Fruit fly (Drosophila melanogaster) whole organism, prepupa: ENCODE measurements around the gene Etl1.
A peak's percentile ranks its signal among the peaks of the same experiment; 100 is the strongest.

Source experiments
- Blimp-1 ChIP-seq: fragments of 200-800 bp; sonication (Bioruptor generic); optimal IDR thresholded peaks from 3 replicates; lab custom pipeline; 2017; ENCODE audit warnings: missing biosample characterization, missing genetic modification characterization, mild to moderate bottlenecking, moderate library complexity, missing genetic modification reagents
- CG11294 ChIP-seq: fragments of 200-800 bp; sonication (Bioruptor generic); IDR thresholded peaks from 2 replicates; pipeline ENCODE4 v1.3.6; 2022; ENCODE audit warnings: missing biosample characterization, missing genetic modification characterization
- CG11902 ChIP-seq: fragments of 200-800 bp; sonication (Bioruptor generic); optimal IDR thresholded peaks from 3 replicates; lab custom pipeline; 2016; ENCODE audit warnings: missing biosample characterization, missing genetic modification characterization
- CG15336 ChIP-seq: fragments of 200-800 bp; sonication (Bioruptor generic); IDR thresholded peaks from 2 replicates; pipeline ENCODE4 v1.3.6; 2022; ENCODE audit warnings: missing biosample characterization, missing genetic modification characterization
- CG1621 ChIP-seq: fragments of 200-800 bp; sonication (Bioruptor generic); optimal IDR thresholded peaks from 3 replicates; lab custom pipeline; 2018; ENCODE audit warnings: missing biosample characterization, mild to moderate bottlenecking, missing genetic modification characterization
- CG16779 ChIP-seq: fragments of 200-800 bp; sonication (Bioruptor generic); optimal IDR thresholded peaks from 3 replicates; lab custom pipeline; 2017; ENCODE audit warnings: missing biosample characterization, mild to moderate bottlenecking, missing genetic modification characterization
- CG3032 ChIP-seq: fragments of 200-800 bp; optimal IDR thresholded peaks from 2 replicates; lab custom pipeline; 2019; ENCODE audit warnings: missing biosample characterization, mild to moderate bottlenecking, missing genetic modification characterization, moderate library complexity
- CG31627 ChIP-seq: fragments of 200-800 bp; sonication (Bioruptor generic); optimal IDR thresholded peaks from 3 replicates; lab custom pipeline; 2016; ENCODE audit warnings: missing biosample characterization, missing genetic modification characterization
- CG32006 ChIP-seq: fragments of 200-800 bp; sonication (Bioruptor generic); optimal IDR thresholded peaks from 3 replicates; lab custom pipeline; 2017; ENCODE audit warnings: missing biosample characterization, mild to moderate bottlenecking, missing genetic modification characterization
- CG34406 ChIP-seq: fragments of 200-800 bp; sonication (Bioruptor generic); optimal IDR thresholded peaks from 3 replicates; lab custom pipeline; 2016; ENCODE audit warnings: missing biosample characterization, missing genetic modification characterization
- CG3919 ChIP-seq: fragments of 200-800 bp; sonication (Bioruptor generic); optimal IDR thresholded peaks from 3 replicates; lab custom pipeline; 2016; ENCODE audit warnings: missing biosample characterization, missing genetic modification characterization
- CG4318 ChIP-seq: fragments of 200-800 bp; sonication (Bioruptor generic); optimal IDR thresholded peaks from 3 replicates; lab custom pipeline; 2017; ENCODE audit warnings: missing biosample characterization, mild to moderate bottlenecking, missing genetic modification characterization
- CG6163 ChIP-seq: fragments of 200-800 bp; sonication (Bioruptor generic); IDR thresholded peaks from 3 replicates; pipeline ENCODE4 v1.3.6; 2022; ENCODE audit warnings: missing biosample characterization, missing genetic modification characterization
- CG6276 ChIP-seq: fragments of 200-800 bp; sonication (Bioruptor generic); optimal IDR thresholded peaks from 2 replicates; lab custom pipeline; 2017; ENCODE audit warnings: missing biosample characterization, mild to moderate bottlenecking, missing genetic modification characterization
- CG6792 ChIP-seq: fragments of 200-800 bp; sonication (Bioruptor generic); optimal IDR thresholded peaks from 3 replicates; lab custom pipeline; 2016; ENCODE audit warnings: missing biosample characterization, missing genetic modification characterization
- CG6808 ChIP-seq: fragments of 200-800 bp; sonication (Bioruptor generic); optimal IDR thresholded peaks from 3 replicates; lab custom pipeline; 2017; ENCODE audit warnings: missing biosample characterization, missing genetic modification characterization, mild to moderate bottlenecking, moderate library complexity, missing genetic modification reagents
- CG6854 ChIP-seq: fragments of 200-800 bp; sonication (Bioruptor generic); optimal IDR thresholded peaks from 2 replicates; lab custom pipeline; 2017; ENCODE audit warnings: missing biosample characterization, mild to moderate bottlenecking, missing genetic modification characterization
- CG8119 ChIP-seq: fragments of 200-800 bp; sonication (Bioruptor generic); IDR thresholded peaks from 3 replicates; pipeline ENCODE4 v1.3.6; 2022; ENCODE audit warnings: missing biosample characterization, missing genetic modification characterization
- CG8319 ChIP-seq: fragments of 200-800 bp; sonication (Bioruptor generic); optimal IDR thresholded peaks from 3 replicates; lab custom pipeline; 2016; ENCODE audit warnings: missing biosample characterization, missing genetic modification characterization
- Eip75B ChIP-seq: fragments of 200-800 bp; sonication (Bioruptor generic); optimal IDR thresholded peaks from 3 replicates; lab custom pipeline; 2016; ENCODE audit warnings: missing biosample characterization, missing genetic modification characterization
- Eip78C ChIP-seq: fragments of 200-800 bp; sonication (Bioruptor generic); peaks from one replicate; lab custom pipeline; 2016; ENCODE audit warnings: missing biosample characterization, missing genetic modification characterization
- Hr38 ChIP-seq: sonication (Bioruptor generic); optimal IDR thresholded peaks from 2 replicates; lab custom pipeline; 2016; ENCODE audit warnings: missing biosample characterization, missing genetic modification characterization
- Hr39 ChIP-seq: fragments of 200-800 bp; sonication (Bioruptor generic); optimal IDR thresholded peaks from 2 replicates; lab custom pipeline; 2016; ENCODE audit warnings: missing biosample characterization, missing genetic modification characterization
- Met ChIP-seq: fragments of 200-800 bp; sonication (Bioruptor generic); optimal IDR thresholded peaks from 3 replicates; lab custom pipeline; 2016; ENCODE audit warnings: missing biosample characterization, missing genetic modification characterization
- Sox102F ChIP-seq: fragments of 200-800 bp; sonication (Bioruptor generic); optimal IDR thresholded peaks from 2 replicates; lab custom pipeline; 2016; ENCODE audit warnings: missing biosample characterization, mild to moderate bottlenecking, missing genetic modification characterization
- Sox14 ChIP-seq: fragments of 200-800 bp; sonication (Bioruptor generic); optimal IDR thresholded peaks from 3 replicates; lab custom pipeline; 2016; ENCODE audit warnings: missing biosample characterization, missing genetic modification characterization
- Sox15 ChIP-seq: fragments of 200-800 bp; sonication (Bioruptor generic); optimal IDR thresholded peaks from 3 replicates; lab custom pipeline; 2016; ENCODE audit warnings: missing biosample characterization, missing genetic modification characterization
- achi ChIP-seq: fragments of 200-800 bp; sonication (Bioruptor generic); optimal IDR thresholded peaks from 3 replicates; lab custom pipeline; 2016; ENCODE audit warnings: missing biosample characterization, missing genetic modification characterization
- acj6 ChIP-seq: fragments of 200-800 bp; sonication (Bioruptor generic); optimal IDR thresholded peaks from 3 replicates; lab custom pipeline; 2016; ENCODE audit warnings: missing biosample characterization, missing genetic modification characterization
- cyc ChIP-seq: fragments of 200-800 bp; sonication (Bioruptor generic); optimal IDR thresholded peaks from 3 replicates; lab custom pipeline; 2016; ENCODE audit warnings: missing biosample characterization, missing genetic modification characterization
- dac ChIP-seq: fragments of 200-800 bp; sonication (Bioruptor generic); optimal IDR thresholded peaks from 2 replicates; lab custom pipeline; 2017; ENCODE audit warnings: missing biosample characterization, mild to moderate bottlenecking, missing genetic modification characterization
- dsx ChIP-seq: fragments of 200-800 bp; optimal IDR thresholded peaks from 3 replicates; lab custom pipeline; 2019; ENCODE audit warnings: missing biosample characterization, mild to moderate bottlenecking, missing genetic modification characterization, moderate library complexity; ENCODE audit not compliant: poor library complexity, severe bottlenecking
- eg ChIP-seq: fragments of 200-800 bp; sonication (Bioruptor generic); IDR thresholded peaks from 3 replicates; pipeline ENCODE4 v1.3.6; 2022; ENCODE audit warnings: missing biosample characterization, missing genetic modification characterization
- esn ChIP-seq: fragments of 200-800 bp; sonication (Bioruptor generic); optimal IDR thresholded peaks from 2 replicates; lab custom pipeline; 2016; ENCODE audit warnings: missing biosample characterization, mild to moderate bottlenecking, missing genetic modification characterization, moderate library complexity
- fd59A ChIP-seq: fragments of 200-800 bp; sonication (Bioruptor generic); optimal IDR thresholded peaks from 2 replicates; lab custom pipeline; 2017; ENCODE audit warnings: missing biosample characterization, mild to moderate bottlenecking, missing genetic modification characterization, missing genetic modification reagents
- fd85E ChIP-seq: fragments of 200-800 bp; sonication (Bioruptor generic); optimal IDR thresholded peaks from 3 replicates; lab custom pipeline; 2016; ENCODE audit warnings: missing biosample characterization, missing genetic modification characterization
- lz ChIP-seq: fragments of 200-800 bp; sonication (Bioruptor generic); optimal IDR thresholded peaks from 3 replicates; lab custom pipeline; 2016; ENCODE audit warnings: missing biosample characterization, missing genetic modification characterization
- net ChIP-seq: fragments of 200-800 bp; sonication (Bioruptor generic); optimal IDR thresholded peaks from 3 replicates; lab custom pipeline; 2016; ENCODE audit warnings: missing biosample characterization, missing genetic modification characterization
- salr ChIP-seq, 2 experiments: fragments of 200-800 bp; sonication (Bioruptor generic); optimal IDR thresholded peaks; 3 replicates each; lab custom pipeline; 2016 to 2018; ENCODE audit warnings: missing biosample characterization in 2 of 2, missing genetic modification characterization in 2 of 2, mild to moderate bottlenecking in 1 of 2
- spab ChIP-seq: fragments of 200-800 bp; sonication (Bioruptor generic); optimal IDR thresholded peaks from 2 replicates; lab custom pipeline; 2017; ENCODE audit warnings: missing biosample characterization, mild to moderate bottlenecking, missing genetic modification characterization, missing genetic modification reagents
- svp ChIP-seq: fragments of 200-800 bp; sonication (Bioruptor generic); peaks from one replicate; lab custom pipeline; 2016; ENCODE audit warnings: missing biosample characterization, missing genetic modification characterization
- topi ChIP-seq: fragments of 200-800 bp; sonication (Bioruptor generic); optimal IDR thresholded peaks from 3 replicates; lab custom pipeline; 2016; ENCODE audit warnings: missing biosample characterization, missing genetic modification characterization
- vri ChIP-seq: fragments of 200-800 bp; sonication (Bioruptor generic); optimal IDR thresholded peaks from 3 replicates; lab custom pipeline; 2016; ENCODE audit warnings: missing biosample characterization, mild to moderate bottlenecking, missing genetic modification characterization

Etl1 gene

dm6 chr2L:9933063-9933462 is 20.7 kb upstream of the Etl1 start, which contains the start of gene Cpr30F:
Gene Cpr30F (minus strand): TSS chr2L:9933163.
- TF ChIP-seq CG6792 (GFP tag; lab: Kevin White, UChicago) (no peak), esn (GFP tag; lab: Kevin White, UChicago) (no peak), Met (GFP tag; lab: Kevin White, UChicago) (no peak), dsx (GFP tag; lab: Kevin White, UChicago) (no peak), Eip78C (GFP tag; lab: Kevin White, UChicago) (no peak), eg (GFP tag; lab: Robert Waterston, UW) (no peak), Sox15 (GFP tag; lab: Kevin White, UChicago) (no peak), CG3919 (GFP tag; lab: Kevin White, UChicago) (no peak), CG11294 (no peak), Sox14 (GFP tag; lab: Kevin White, UChicago) (no peak), Eip75B (GFP tag; lab: Kevin White, UChicago) (no peak), CG3032 (no peak), Blimp-1 (GFP tag; lab: Kevin White, UChicago) (no peak), CG4318 (no peak), CG16779 (tag; lab: Kevin White, UChicago) (no peak), svp (no peak)
- TF ChIP-seq, all 60 proteins: peak for 0

dm6 chr2L:9930280-9930679 is 17.9 kb upstream of the Etl1 start, which contains the start of gene CG42367:
Gene CG42367 (plus strand): TSS chr2L:9930580.
- TF ChIP-seq CG6854 (GFP tag; lab: Kevin White, UChicago) (no peak), Met (GFP tag; lab: Kevin White, UChicago) (no peak)

dm6 chr2L:9924765-9925164 is 12.4 kb upstream of the Etl1 start, which contains the start of the genes TbCMF46 and CG42366:
Gene TbCMF46 (minus strand): TSS chr2L:9924865.
Gene CG42366 (plus strand): TSS chr2L:9925161.
- TF ChIP-seq salr (GFP tag; optimal IDR thresholded peaks at IDR 0.05; lab: Kevin White, UChicago) (no peak), CG4318 (no peak), CG11294 (no peak)
- TF ChIP-seq, all 60 proteins: peak for 0

- TF ChIP-seq CG8319 = peak; percentile 5
- TF ChIP-seq CG11294 = peak; percentile 13; the same call in 1 of the 2 replicates
- peak; percentile 28 for TF ChIP-seq Sox15 (GFP tag; lab: Kevin White, UChicago)
- TF ChIP-seq CG6792 (GFP tag; lab: Kevin White, UChicago) = peak; percentile 69
- peak; percentile 82 for TF ChIP-seq Sox102F (GFP tag; lab: Kevin White, UChicago)
- peak; percentile 82 for TF ChIP-seq CG3919 (GFP tag; lab: Kevin White, UChicago)
- TF ChIP-seq CG34406 (GFP tag; lab: Kevin White, UChicago) = peak; percentile 72
- no peak for TF ChIP-seq fd85E
- peak; percentile 36 for TF ChIP-seq Blimp-1 (GFP tag; lab: Kevin White, UChicago)
- peak; percentile 83 for TF ChIP-seq CG15336 (GFP tag; lab: Robert Waterston, UW)
- no peak for TF ChIP-seq dac (GFP tag; lab: Kevin White, UChicago)
- TF ChIP-seq CG6163 (GFP tag; lab: Robert Waterston, UW) = peak; percentile 84
- peak; percentile 77 for TF ChIP-seq net (GFP tag; lab: Kevin White, UChicago)
- TF ChIP-seq achi (GFP tag; lab: Kevin White, UChicago) = peak; percentile 77
- TF ChIP-seq fd59A = peak; percentile 43
- TF ChIP-seq topi (GFP tag; lab: Kevin White, UChicago) = peak; percentile 76
- TF ChIP-seq Sox14 (GFP tag; lab: Kevin White, UChicago) = peak; percentile 74
- peak; percentile 85 for TF ChIP-seq eg (GFP tag; lab: Robert Waterston, UW)
- peak; percentile 82 for TF ChIP-seq vri (GFP tag; lab: Kevin White, UChicago)
- TF ChIP-seq CG1621 (tag; lab: Kevin White, UChicago) = peak; percentile 65
- TF ChIP-seq CG31627 (GFP tag; lab: Kevin White, UChicago) = peak; percentile 70
- no peak for TF ChIP-seq Hr38
- peak; percentile 83 for TF ChIP-seq Eip75B (GFP tag; lab: Kevin White, UChicago)
- TF ChIP-seq CG8119 (GFP tag; lab: Robert Waterston, UW) = peak; percentile 73
- TF ChIP-seq acj6 (GFP tag; lab: Kevin White, UChicago) = peak; percentile 84
- TF ChIP-seq CG11902 (GFP tag; lab: Kevin White, UChicago) = peak; percentile 8
- TF ChIP-seq CG32006 (GFP tag; lab: Kevin White, UChicago) = peak; percentile 75
- TF ChIP-seq spab (GFP tag; lab: Kevin White, UChicago) = peak; percentile 44
- TF ChIP-seq salr (GFP tag; optimal IDR thresholded peaks at IDR 0.05; lab: Kevin White, UChicago) = peak in 1 of 2 experiments; percentile 68
- peak; percentile 75 for TF ChIP-seq lz
- TF ChIP-seq CG6276 (GFP tag; lab: Kevin White, UChicago) = peak; percentile 60
- TF ChIP-seq Met (GFP tag; lab: Kevin White, UChicago) = peak; percentile 82
- no peak for TF ChIP-seq CG6854 (GFP tag; lab: Kevin White, UChicago)
- TF ChIP-seq Eip78C (GFP tag; lab: Kevin White, UChicago) = no peak
- peak; percentile 62 for TF ChIP-seq CG6808 (GFP tag; lab: Kevin White, UChicago)
- peak; percentile 74 for TF ChIP-seq Hr39 (GFP tag; lab: Kevin White, UChicago)
- peak; percentile 69 for TF ChIP-seq cyc
Observed at dm6 chr2L:9921401-9921800, 9.0 kb upstream of the Etl1 start, which contains the start of gene CG4592. Gene CG4592 (plus strand): TSS chr2L:9921633.
